Worm (Caenorhabditis elegans): ENCODE data around the gene col-127.

The col-127 gene

ce11 chrIV:11296787-11297186 is 30.8 kb upstream of the col-127 start, which contains the start of gene mttu-1:
Gene mttu-1 (minus strand): TSS chrIV:11296887.
- TF ChIP-seq lin-32 (GFP tag; optimal IDR thresholded peaks at IDR 0.05) (no peak), nhr-12 (tag; optimal IDR thresholded peaks at IDR 0.05) (no peak), bed-3 (GFP tag; optimal IDR thresholded peaks at IDR 0.05) (no peak)

ce11 chrIV:11288965-11289364 is 23.0 kb upstream of the col-127 start:
- TF ChIP-seq nhr-237 (tag; optimal IDR thresholded peaks at IDR 0.05), result no peak
- TF ChIP-seq sptf-1 (tag; optimal IDR thresholded peaks at IDR 0.05), result no peak
- no peak for TF ChIP-seq bed-3 (GFP tag; optimal IDR thresholded peaks at IDR 0.05)

- TF ChIP-seq hlh-1 (tag; optimal IDR thresholded peaks at IDR 0.05), result no peak
- no peak for TF ChIP-seq sem-2 (GFP tag; optimal IDR thresholded peaks at IDR 0.05)
- no peak for TF ChIP-seq flh-1 (GFP tag; optimal IDR thresholded peaks at IDR 0.05)
- TF ChIP-seq lin-32 (GFP tag; optimal IDR thresholded peaks at IDR 0.05), result no peak
- TF ChIP-seq sptf-1 (tag; optimal IDR thresholded peaks at IDR 0.05), result no peak
- TF ChIP-seq mls-2 (tag; optimal IDR thresholded peaks at IDR 0.05), result no peak
- no peak for TF ChIP-seq bed-3 (GFP tag; optimal IDR thresholded peaks at IDR 0.05)
- TF ChIP-seq M03D4.4 (tag; optimal IDR thresholded peaks at IDR 0.05), result no peak
Observed at ce11 chrIV:11287511-11287910, 21.5 kb upstream of the col-127 start, which contains the start of gene F54D1.6. Gene F54D1.6 (plus strand): TSS chrIV:11287811.

- no peak for TF ChIP-seq mls-2 (tag; optimal IDR thresholded peaks at IDR 0.05)
- no peak for TF ChIP-seq mep-1 (tag; optimal IDR thresholded peaks at IDR 0.05)
Observed at ce11 chrIV:11286112-11286511, 20.1 kb upstream of the col-127 start.

ce11 chrIV:11285239-11285638 is 19.2 kb upstream of the col-127 start:
- TF ChIP-seq nhr-28 (tag; optimal IDR thresholded peaks at IDR 0.05), result no peak
- no peak for TF ChIP-seq unc-39 (tag; optimal IDR thresholded peaks at IDR 0.05)
- no peak for TF ChIP-seq ces-1 (GFP tag; optimal IDR thresholded peaks at IDR 0.05)
- TF ChIP-seq nhr-2 (tag; optimal IDR thresholded peaks at IDR 0.05), result no peak
- TF ChIP-seq flh-1 (GFP tag; optimal IDR thresholded peaks at IDR 0.05), result no peak
- TF ChIP-seq lin-32 (GFP tag; optimal IDR thresholded peaks at IDR 0.05), result no peak
- no peak for TF ChIP-seq ceh-39 (tag; optimal IDR thresholded peaks at IDR 0.05)
- TF ChIP-seq nhr-76 (tag; optimal IDR thresholded peaks at IDR 0.05), result no peak
- no peak for TF ChIP-seq tbx-8 (GFP tag; optimal IDR thresholded peaks at IDR 0.05)
- no peak for TF ChIP-seq ztf-11 (tag; optimal IDR thresholded peaks at IDR 0.05)
- TF ChIP-seq sptf-1 (tag; optimal IDR thresholded peaks at IDR 0.05), result no peak
- TF ChIP-seq nhr-237 (tag; optimal IDR thresholded peaks at IDR 0.05), result no peak
- no peak for TF ChIP-seq elt-3 (tag; optimal IDR thresholded peaks at IDR 0.05)
- no peak for TF ChIP-seq cnd-1 (tag; optimal IDR thresholded peaks at IDR 0.05)
- no peak for TF ChIP-seq snpc-4 (tag; optimal IDR thresholded peaks at IDR 0.05)
- TF ChIP-seq nhr-12 (tag; optimal IDR thresholded peaks at IDR 0.05), result no peak
- no peak for TF ChIP-seq ceh-43 (GFP tag; optimal IDR thresholded peaks at IDR 0.05)

ce11 chrIV:11284102-11284531 is 18.1 kb upstream of the col-127 start:
- TF ChIP-seq ham-2 (GFP tag; optimal IDR thresholded peaks at IDR 0.05), result no peak
- peak; percentile 24 for TF ChIP-seq pha-4 (tag; optimal IDR thresholded peaks at IDR 0.05)

- TF ChIP-seq zip-8 (tag; optimal IDR thresholded peaks at IDR 0.05), result no peak
- no peak for TF ChIP-seq bed-3 (GFP tag; optimal IDR thresholded peaks at IDR 0.05)
- no peak for TF ChIP-seq elt-1 (tag; optimal IDR thresholded peaks at IDR 0.05; ENCODE audit: borderline replicate concordance, insufficient read depth)
- no peak for TF ChIP-seq ceh-39 (tag; optimal IDR thresholded peaks at IDR 0.05)
- TF ChIP-seq unc-120 (tag; optimal IDR thresholded peaks at IDR 0.05; ENCODE audit: poor library complexity, severe bottlenecking), result no peak
- TF ChIP-seq elt-3 (tag; optimal IDR thresholded peaks at IDR 0.05), result no peak
- TF ChIP-seq nhr-28 (tag; optimal IDR thresholded peaks at IDR 0.05), result no peak
Observed at ce11 chrIV:11276026-11276425, 10.0 kb upstream of the col-127 start.

Measured in whole organism, mixed stage, embryonic.